Worm (Caenorhabditis elegans): ENCODE measurements around the gene F17C8.7.

DNA sequence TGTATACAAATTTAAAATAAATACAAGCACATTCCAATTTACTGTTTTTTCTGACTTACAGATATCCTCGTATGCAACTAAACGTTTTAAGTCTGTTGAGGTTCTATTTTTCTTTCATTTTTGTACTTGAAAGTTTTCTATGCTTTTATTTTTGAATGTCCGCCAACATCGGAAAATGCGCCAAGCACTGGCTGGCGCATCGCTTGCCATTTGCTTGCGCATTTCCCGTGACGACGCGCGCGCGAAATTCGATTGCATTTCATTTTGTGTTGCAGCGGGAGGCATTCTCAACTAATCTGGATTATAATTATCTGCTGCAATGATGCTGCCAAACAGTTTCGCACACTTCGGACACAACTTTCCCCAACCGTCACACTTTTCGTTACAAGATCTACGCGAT, 21.4 kb downstream of the F17C8.7 start, which contains the start of gene fbxl-2:
- peak; percentile 77 for TF ChIP-seq him-1 (tag; optimal IDR thresholded peaks at IDR 0.05)
- TF ChIP-seq dao-5 (tag; optimal IDR thresholded peaks at IDR 0.05) = no peak

Measured in whole organism, L4/young adult.